Worm (Caenorhabditis elegans): ENCODE data around the gene atrn-1.

The atrn-1 gene

DNA sequence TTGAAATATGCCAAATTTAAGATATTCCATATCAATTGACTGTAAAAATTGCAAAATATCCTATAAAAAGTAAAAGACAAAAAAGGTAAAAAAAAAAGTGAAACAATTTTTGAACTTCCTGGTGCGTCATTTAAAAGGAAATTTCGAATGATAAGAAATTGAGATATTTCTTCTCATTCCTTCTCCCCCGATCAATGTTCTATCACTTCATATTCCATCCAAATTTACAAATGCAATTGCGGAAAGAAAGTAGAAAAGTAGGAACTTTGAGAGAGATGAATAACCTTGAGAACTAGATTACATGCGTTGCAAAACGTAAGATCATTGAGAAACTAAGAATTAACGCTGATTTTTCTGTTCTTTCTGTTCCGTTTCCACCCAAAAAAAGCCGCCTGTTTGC is 1.8 kb upstream of the atrn-1 start:
- TF ChIP-seq unc-62 (GFP tag; optimal IDR thresholded peaks at IDR 0.05): no peak

DNA sequence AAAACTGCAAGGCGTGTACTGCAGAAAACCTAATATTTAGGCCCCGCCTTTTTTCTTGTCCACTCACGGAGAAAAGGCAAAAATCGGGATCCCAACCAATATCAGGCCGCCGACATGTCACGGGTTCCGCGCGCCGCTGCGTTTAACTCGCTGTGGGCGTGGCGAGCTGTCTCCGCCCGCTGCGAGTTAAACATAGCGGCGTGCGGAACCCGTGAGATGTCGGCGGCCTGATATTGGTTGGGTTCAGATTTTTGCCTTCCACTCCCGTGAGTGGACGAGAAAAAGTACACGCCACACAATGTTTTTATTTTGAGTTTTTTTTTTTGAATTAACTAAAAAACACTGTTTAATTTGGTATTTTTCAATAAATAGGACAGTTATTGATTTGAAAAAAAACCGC is 4.1 kb downstream of the atrn-1 start:
- no peak for TF ChIP-seq unc-62 (GFP tag; optimal IDR thresholded peaks at IDR 0.05)

DNA sequence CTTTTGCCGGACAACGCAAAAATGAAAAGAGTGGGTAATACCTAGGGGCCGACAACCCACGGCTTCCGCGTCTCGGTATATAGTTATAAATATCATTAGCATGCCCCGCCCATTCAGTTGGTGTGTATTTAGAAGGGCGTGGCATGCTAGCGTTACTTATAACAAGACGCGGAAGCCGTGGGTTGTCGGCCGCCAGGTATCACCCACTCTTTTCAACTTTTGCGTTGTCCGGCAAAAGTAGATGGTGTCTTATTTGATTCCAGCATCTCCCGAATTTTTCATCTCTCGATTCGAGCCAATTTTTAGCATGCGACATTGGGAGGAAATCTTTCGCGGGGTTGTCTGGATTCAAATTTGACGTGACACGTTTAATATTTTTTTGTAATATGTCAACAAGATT is 6.4 kb downstream of the atrn-1 start:
- no peak for TF ChIP-seq unc-62 (GFP tag; optimal IDR thresholded peaks at IDR 0.05)

DNA sequence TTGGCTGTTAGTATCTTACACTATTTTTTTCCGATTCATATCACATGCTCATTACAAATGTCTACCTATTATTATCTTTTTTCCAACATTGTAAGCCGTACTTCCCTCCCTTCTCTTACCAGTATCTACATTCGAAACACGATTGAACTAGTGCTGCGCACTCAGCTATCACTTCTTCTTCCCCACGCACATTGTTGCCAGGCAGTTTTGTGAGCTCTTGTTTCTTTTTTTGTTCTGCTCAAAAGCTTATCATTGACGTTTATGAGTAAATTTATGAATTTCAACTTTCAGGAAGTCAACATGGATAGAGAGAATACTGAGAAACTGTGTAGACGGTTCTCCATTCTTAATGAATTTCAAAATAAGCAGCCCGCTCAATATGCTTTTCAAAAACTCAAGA is 9.7 kb downstream of the atrn-1 start, which contains the start of gene F33C8.2:
Gene F33C8.2, plus strand, starts transcription at position 301 of the 400 bp plus-strand sequence.
- TF ChIP-seq unc-62 (GFP tag; optimal IDR thresholded peaks at IDR 0.05): no peak

DNA sequence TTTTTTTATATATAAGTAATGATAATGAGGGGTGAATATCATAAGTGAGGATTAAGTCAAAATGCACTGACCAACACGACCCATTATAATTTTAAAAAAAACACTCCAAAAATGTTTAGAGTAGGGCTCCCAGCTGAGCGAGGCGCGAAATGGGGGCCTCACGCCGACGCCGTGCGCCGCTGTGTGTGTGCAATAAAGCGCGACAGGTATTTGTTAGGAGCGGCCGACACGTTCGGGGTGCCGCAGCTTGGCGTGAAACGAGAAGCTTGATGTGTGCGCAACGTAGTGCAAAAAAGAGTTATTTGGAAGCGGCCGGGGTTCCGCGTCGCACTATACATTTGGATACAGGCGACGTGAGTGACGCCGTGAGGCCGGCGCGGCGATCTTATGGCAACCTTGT is 13.6 kb downstream of the atrn-1 start:
- no peak for TF ChIP-seq unc-62 (GFP tag; optimal IDR thresholded peaks at IDR 0.05)

DNA sequence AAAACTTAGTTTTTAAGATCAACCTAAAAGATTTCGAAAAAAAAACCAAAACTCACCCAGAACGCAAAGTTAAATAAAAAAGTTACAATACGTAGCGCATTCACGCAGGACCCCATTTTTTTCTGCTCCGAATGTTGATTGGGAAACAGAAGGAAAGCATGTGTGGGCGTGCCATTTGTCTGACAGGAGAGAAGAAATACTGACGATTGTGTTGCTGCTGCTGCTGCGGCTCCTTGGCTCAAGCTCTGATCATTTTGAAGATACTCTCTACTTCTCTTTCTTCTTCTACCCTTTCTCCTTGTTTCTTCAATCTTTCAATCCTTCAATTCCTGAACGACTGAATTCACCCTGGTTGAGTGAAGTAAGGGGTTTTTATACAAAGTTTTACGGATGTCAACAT is 17.9 kb downstream of the atrn-1 start, which contains the start of gene tsp-8:
Gene tsp-8, minus strand, starts transcription at position 185 of the 400 bp plus-strand sequence.
- TF ChIP-seq unc-62 (GFP tag; optimal IDR thresholded peaks at IDR 0.05): no peak

DNA sequence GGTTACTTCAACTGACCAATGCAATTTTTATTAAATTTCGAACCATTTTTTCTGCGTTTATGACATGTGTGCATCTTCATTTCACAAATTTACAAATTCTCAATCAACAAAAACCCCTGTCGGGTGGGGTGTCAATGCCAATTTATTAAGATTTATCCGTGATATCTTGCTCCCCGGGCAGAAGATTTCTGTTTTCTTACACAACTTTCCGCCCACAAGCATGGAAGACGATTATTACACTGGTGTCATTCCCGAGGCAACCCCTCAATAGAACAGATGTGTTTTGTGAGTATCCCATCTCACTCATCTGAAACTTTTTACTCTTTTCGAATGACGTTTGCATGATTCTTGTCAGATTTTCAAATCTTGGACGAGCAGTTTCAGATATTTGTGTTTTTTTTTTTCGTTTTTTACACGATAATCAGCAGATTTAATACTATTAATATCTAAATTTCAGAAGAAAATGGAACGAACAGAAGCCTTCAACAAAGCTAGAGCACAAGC is 20.5 kb downstream of the atrn-1 start, which contains the start of gene F33C8.4:
Gene F33C8.4, plus strand, starts transcription at position 454 of the 504 bp plus-strand sequence.
- TF ChIP-seq unc-62 (GFP tag; optimal IDR thresholded peaks at IDR 0.05): no peak

DNA sequence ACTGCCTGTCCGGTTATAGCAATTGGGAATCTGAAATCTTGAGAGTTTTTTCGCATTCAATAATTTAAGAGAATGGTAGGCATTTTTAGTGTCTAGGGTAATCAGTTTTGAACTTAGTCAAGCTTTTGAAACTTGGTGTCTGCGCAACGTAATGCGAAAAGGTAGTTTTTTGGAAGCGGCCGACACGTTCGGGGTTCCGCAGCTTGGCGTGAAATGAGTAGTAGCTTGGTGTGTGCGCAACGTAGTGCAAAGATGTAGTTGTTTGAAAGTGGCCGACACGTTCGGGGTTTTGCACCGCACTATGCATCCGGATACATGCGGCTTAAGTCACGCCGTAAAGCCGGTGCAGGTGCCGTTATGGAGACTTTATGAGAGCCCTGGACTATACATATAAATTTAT is 24.8 kb downstream of the atrn-1 start:
- TF ChIP-seq unc-62 (GFP tag; optimal IDR thresholded peaks at IDR 0.05): no peak

DNA sequence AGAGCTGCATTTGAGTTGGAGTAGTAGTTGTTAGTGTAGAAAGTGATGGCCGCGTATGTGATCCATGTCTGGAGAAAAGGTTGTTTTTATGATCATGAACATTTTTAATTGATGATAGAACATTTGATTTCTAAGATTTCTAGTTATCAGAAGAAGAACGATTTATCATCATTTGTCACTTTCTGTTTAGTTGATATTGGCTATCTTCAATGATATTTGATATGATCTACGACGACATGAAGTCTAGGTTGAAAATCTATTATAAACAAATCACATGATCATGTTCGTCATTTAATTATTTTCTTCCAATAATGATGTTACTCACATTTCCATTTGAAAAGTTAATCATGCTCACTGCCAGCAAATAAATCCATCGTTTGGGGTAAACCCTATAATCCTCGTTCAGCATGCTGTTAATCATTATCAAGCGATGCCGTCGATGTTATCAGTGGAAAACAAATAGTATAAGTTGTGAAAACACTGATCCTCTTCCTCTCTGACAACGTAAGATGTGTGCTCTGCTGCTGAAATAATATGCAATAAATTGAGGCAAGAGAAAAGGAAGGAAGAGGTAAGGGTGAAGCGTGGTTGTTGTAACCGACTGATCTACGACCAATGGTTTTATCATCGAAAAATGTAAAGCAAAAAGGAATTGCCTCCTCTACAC is 25.7 kb downstream of the atrn-1 start:
- TF ChIP-seq unc-62 (GFP tag; optimal IDR thresholded peaks at IDR 0.05): no peak

DNA sequence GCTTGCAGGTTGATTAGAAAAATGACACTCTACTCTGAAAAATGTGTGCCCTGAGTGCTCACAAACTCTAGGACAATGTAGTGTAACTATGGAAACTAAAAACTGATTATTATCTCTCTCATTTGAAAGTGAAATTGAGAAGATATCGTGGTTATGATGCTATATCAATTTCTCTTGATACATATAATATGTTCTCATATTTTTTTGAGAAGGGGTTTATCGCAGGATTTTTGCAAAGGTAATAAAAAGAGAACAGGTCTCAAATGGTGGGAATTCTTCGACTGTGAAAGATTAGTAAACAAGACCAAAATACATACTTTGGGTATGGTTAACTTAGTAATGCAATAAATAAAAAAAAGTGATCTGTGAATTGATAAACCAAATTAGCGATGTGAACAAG is 26.2 kb downstream of the atrn-1 start:
- no peak for TF ChIP-seq unc-62 (GFP tag; optimal IDR thresholded peaks at IDR 0.05)

DNA sequence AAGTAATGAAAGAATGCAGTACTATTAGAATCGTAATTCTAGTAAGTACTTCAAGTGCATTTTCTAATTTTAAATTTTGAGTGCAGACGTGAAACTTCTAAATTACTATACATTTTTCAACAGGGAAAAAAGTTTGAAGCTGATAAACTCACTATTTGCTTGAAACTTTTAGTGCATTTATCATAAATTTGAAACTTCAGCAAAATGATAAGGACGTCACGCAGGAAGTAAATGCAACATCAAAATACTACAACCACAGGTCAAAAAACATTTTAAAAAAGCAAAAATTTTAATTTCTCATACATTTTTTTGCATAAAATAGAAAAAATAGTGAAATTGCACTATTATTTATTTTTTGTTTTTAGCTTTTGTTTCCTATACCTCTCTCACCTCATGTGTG is 28.1 kb downstream of the atrn-1 start:
- TF ChIP-seq unc-62 (GFP tag; optimal IDR thresholded peaks at IDR 0.05): no peak

DNA sequence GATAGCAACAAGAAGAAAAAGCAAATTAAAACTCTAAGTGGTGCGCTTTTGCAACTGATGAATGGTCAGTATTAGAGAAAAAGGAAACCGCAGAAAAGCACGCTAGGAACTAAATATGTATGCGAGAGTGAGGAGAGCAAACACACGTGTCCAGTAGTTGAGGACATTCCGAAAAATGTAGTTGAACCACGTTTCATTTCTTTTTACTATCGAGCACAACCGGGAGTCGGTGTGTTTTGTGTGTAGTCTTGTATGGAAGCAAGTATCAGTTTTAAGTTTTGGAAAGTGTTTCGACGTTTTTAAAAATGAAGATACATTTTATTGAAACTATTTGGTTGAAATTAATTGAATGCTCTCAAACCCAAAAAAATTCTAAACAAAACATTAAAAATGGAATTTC is 28.6 kb downstream of the atrn-1 start, which contains the start of gene C05G5.1:
Gene C05G5.1, minus strand, starts transcription at position 101 of the 400 bp plus-strand sequence.
- TF ChIP-seq unc-62 (GFP tag; optimal IDR thresholded peaks at IDR 0.05): no peak

DNA sequence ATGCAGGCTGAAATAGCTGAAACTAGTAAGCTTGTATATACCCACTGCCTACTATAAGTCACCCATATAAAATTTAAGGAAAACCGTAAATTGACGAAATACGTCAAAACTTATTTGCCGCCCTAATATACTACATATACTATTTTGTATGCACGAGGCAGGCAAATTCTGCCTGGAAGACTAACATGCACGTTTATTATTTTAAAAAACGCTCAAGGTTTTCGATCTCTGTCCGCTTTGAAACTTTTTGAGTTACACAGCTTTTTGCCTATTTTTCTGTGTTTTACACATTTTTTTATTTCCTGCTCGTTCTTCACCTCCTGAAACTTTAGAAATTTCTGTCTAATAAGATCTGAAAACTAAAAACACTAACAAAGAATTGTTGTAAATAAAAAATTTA is 31.8 kb downstream of the atrn-1 start:
- TF ChIP-seq unc-62 (GFP tag; optimal IDR thresholded peaks at IDR 0.05): no peak

DNA sequence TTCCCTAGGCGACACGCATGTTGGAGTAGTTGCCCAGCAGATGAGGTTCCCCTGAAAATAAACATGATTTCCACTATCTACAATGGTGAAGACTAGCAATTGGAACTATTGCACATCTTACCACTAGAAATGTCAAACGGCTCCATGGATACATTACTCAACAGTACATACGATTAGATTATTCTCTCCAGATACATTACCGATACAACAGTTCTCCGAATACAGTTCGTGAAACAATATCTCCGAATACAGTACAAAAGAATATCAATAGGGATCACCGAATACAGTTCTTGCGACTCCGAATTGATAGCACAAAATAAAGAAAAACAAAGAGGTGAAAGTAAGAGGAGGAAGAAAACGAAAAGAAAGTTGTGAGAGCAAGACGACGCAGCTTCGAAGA is 32.4 kb downstream of the atrn-1 start, which contains the start of gene C05G5.7:
Gene C05G5.7, minus strand, starts transcription at position 1 of the 400 bp plus-strand sequence.
- TF ChIP-seq unc-62 (GFP tag; optimal IDR thresholded peaks at IDR 0.05): no peak

DNA sequence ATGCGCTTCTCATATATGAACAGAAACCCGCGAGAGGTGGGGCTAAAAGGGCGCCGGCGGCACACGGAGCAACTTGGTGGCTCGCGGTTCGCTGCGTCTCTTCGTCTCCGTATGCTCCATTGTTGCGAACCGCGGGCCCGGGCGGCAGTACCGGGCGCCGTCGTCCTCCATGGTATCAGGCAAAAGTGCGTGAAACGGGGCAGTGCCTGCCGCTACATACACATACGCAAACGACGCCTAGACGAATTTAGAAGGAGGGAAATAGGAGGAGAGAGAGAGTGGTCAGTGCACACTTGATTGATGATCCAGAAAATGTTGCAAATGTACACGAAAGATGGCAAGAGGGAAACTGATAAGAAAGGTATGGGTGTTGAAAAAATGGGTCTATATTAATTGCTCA is 33.1 kb downstream of the atrn-1 start:
- TF ChIP-seq unc-62 (GFP tag; optimal IDR thresholded peaks at IDR 0.05): no peak

DNA sequence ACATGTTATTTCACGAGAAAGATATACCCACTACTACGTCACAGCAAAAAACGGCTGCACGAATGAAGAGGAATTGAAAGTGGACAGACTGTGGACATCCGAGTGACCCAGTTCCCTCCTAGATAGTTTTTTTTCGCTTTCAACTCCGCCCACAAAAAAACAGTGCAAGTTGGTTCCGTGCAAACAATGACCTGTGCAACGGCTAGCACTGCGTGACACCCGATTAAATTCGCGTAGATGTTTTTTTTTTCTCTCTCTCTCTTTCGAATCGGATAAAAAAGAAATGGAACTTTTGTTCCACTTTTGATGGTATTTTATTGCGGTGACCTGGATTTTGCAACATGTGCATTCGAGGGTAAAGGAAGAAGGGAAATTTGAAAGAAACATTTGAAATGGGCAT is 33.8 kb downstream of the atrn-1 start:
- TF ChIP-seq unc-62 (GFP tag; optimal IDR thresholded peaks at IDR 0.05): no peak

DNA sequence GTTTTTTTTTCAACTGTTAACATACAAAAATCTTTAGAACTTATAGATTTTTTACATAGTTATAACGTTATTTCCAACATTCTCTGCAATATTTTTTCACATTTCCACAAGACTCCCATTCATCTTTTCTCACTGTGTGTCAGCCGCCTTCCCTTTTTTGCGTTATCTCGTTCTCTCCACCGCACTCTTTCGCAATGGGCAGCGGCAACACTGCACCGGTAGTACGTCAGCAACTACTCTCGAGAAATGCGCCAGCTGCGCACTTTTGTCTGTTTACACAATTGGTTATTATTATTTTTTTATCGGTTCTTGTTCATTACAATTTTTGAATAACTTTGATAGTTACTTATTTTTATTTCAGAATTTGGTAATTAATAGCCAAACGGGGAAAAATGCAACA is 35.6 kb downstream of the atrn-1 start, which contains the start of gene C05G5.2:
Gene C05G5.2, plus strand, starts transcription at position 356 of the 400 bp plus-strand sequence.
- TF ChIP-seq unc-62 (GFP tag; optimal IDR thresholded peaks at IDR 0.05): no peak

Data from whole organism, dauer.